Worm (Caenorhabditis elegans): ENCODE data around the gene Y57G11C.499.

The Y57G11C.499 gene

DNA sequence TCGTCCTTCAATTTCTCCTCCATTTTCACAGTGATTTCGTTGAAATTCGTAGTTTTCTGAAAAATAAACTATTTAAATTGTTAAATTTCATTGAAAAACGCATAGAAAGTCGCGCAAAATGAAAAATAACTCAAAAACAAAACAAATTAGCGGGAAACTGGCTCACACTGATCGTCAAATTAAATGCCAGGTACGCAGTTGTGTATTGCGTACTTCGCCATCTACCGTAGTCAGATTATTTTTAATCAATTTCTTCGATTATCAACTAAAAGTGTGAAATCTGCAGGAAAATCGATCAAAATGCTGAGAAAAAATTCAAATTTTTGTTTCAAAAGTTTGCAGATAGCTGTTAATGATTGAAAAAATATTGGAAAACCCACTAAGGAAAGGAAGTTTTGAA is at the start of gene Y57G11C.499:
Gene Y57G11C.499 (minus strand): TSS at position 23 of the 400 bp plus-strand sequence.
- no peak for TF ChIP-seq dao-5 (tag; optimal IDR thresholded peaks at IDR 0.05)
- TF ChIP-seq W03F9.2 (tag; optimal IDR thresholded peaks at IDR 0.05): no peak
- TF ChIP-seq him-1 (tag; optimal IDR thresholded peaks at IDR 0.05): no peak

DNA sequence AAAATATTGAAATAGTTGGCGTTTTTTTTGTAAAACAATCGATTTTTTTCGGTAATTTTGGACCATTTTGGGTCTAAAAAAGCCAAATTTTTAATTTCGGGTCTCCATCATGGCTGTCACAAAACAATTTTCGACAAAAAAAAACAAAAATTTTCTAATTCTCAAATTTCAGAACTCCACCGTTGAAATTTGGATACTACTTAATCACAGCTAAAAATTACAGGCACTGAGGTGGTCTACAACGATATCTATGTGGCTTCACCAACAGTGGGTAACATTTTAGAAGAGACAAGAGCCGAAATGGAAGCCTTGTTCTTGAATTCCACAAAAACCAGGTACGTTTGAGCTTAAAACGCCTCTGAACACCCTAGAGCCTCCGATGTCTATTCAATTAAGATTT is 47.6 kb upstream of the Y57G11C.499 start, which contains the start of gene Y57G11C.1142:
Gene Y57G11C.1142 (plus strand): TSS at position 301 of the 400 bp plus-strand sequence.
- TF ChIP-seq dao-5 (tag; optimal IDR thresholded peaks at IDR 0.05) (no peak), him-1 (tag; optimal IDR thresholded peaks at IDR 0.05) (no peak), W03F9.2 (tag; optimal IDR thresholded peaks at IDR 0.05) (no peak)

DNA sequence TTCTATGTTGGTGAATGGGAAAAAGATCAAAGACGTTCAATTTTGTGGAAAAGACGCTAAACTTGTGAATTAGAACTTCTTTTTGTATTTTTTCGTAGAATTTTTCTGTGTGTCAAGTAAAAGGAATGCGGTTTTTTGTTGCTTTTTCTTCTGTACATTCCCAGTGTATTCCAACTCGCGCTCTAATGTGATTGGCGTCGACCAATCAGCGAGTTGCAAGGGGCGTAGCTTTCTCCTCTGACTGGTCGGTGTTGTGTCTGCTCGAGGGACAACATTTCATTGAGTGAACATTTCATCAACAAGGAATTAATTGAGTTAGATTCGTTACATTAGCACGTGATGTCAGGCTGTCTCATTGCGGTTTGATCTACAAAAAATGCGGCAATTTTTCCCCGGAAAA is 46.2 kb upstream of the Y57G11C.499 start:
- TF ChIP-seq him-1 (tag; optimal IDR thresholded peaks at IDR 0.05) (no peak), dao-5 (tag; optimal IDR thresholded peaks at IDR 0.05) (no peak), W03F9.2 (tag; optimal IDR thresholded peaks at IDR 0.05) (no peak)

DNA sequence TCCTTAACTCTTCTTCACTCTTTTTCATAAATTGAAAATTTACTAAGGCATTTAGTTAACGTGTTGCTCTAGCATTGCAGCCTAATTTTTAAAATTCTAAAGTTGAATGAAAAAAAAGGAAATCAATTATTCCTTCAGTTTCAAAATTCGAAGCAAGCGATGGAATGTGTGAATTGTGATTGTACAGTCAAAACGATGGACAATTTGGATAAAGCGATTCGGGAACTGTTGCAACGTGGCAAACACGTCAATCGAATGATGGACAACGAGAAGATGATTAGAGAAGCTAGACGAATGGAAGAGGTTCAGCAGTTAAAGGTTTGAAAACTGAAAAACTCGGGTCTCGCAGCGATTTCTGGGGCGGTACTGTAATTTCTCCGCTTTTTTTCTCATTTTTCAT is 44.5 kb upstream of the Y57G11C.499 start, which contains the start of gene Y57G11C.14:
Gene Y57G11C.14 (plus strand): TSS at position 126 of the 400 bp plus-strand sequence.
- TF ChIP-seq dao-5 (tag; optimal IDR thresholded peaks at IDR 0.05): no peak
- no peak for TF ChIP-seq W03F9.2 (tag; optimal IDR thresholded peaks at IDR 0.05)
- no peak for TF ChIP-seq him-1 (tag; optimal IDR thresholded peaks at IDR 0.05)

DNA sequence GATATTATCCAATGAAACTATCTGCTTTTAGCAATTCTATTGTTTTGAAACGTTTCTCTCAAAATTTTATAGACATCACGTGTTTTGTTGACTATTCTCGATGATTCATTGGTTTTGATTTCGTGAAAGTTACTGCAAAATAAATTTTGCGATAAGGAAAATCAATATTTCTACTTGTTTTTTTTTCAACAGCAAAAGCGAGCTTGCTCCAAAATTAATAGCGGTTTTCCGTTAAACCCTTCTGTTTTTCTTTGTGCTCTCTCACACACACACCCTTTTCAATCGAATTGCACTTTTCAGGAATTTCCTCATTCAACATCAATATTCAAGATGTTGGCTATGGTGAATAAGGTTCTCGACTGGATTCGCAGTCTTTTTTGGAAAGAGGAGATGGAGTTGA is 43.1 kb upstream of the Y57G11C.499 start, which contains the start of gene arl-8:
Gene arl-8 (plus strand): TSS at position 301 of the 400 bp plus-strand sequence.
- TF ChIP-seq dao-5 (tag; optimal IDR thresholded peaks at IDR 0.05): no peak
- TF ChIP-seq W03F9.2 (tag; optimal IDR thresholded peaks at IDR 0.05): no peak
- no peak for TF ChIP-seq him-1 (tag; optimal IDR thresholded peaks at IDR 0.05)

DNA sequence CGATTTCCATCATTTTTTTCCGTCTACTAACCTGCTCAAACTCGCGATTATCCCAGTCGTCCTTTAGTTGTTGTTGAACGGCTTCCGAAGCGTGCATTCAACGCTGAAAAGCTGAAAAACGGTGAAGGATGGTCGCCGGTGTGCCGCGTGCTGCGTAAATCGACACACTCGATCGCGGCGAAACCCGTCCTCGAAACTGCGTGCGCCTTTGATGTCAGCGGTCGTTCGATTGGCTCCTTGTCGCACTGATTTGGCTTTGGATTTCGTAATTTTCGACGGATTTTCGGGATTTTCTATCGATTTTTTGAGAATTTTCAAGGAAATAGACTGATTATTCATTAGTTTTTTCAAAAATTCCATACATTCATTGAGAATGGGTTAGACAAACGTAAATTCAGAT is 42.6 kb upstream of the Y57G11C.499 start, which contains the start of the genes Y57G11C.1147 and nuo-3:
Gene Y57G11C.1147 (minus strand): TSS at position 161 of the 400 bp plus-strand sequence.
Gene nuo-3 (minus strand): TSS at position 191 of the 400 bp plus-strand sequence.
- TF ChIP-seq W03F9.2 (tag; optimal IDR thresholded peaks at IDR 0.05) (no peak), him-1 (tag; optimal IDR thresholded peaks at IDR 0.05) (no peak), dao-5 (tag; optimal IDR thresholded peaks at IDR 0.05) (no peak)

DNA sequence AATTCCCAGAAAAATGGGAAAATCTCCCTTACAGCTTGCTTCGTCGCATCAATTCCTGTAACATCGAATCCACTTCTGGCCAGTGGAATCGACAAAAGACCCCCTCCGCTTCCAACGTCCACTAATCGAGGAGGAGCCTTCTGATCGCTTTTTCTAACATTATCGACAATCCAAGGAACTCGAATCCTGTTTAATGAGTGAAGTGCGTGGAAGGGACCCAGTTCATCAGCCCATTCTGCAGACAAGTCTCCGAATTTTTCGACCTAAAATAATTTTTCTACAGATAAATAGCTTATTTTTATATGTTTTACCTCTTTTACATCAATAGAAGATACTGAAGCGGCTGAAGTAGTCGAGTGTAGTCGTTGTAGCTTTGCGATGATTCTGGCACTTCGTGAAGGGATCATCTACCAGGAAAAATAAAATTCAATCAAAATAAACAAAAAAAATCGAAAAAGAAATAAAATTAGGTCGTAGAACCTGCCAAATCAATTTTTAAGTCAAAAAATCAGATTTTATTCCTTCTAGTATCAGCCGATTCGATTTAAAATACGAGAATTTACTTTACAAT is 41.3 kb upstream of the Y57G11C.499 start, which contains the start of gene coq-3:
Gene coq-3 (minus strand): TSS at position 407 of the 571 bp plus-strand sequence.
- no peak for TF ChIP-seq him-1 (tag; optimal IDR thresholded peaks at IDR 0.05)

DNA sequence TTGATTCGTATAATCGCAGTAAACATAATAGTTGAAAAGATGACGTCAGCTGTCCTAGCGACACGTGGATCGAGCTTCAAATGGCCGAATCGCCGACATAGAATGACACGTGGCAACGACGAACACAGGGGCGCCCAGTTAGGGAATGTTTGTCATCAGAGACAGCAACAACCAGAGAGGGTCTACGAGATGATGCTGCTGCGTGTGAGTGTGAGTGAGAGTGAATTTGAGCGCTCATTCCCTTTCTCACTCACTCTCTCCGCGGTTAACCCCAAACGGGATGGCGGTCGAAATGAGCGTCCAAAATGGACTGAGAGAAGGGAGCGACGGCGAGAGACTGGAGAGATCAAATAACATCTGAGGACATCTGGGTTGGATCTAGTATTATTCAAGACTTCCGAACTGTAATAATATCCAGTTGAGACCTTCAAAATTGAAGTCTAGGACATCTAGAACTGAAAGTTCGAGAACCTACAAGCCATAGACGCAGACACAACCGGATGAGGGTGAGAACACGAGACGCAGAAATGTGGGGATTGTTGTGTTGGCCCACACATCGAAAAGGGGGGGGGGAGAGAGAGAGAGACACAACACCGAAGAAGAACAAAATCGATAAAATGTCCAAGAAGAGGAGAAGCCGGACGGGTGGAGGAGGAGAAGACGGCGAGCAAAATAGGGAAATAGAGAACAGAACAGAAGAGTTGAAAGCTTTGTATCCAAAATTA is 39.3 kb upstream of the Y57G11C.499 start:
- TF ChIP-seq him-1 (tag; optimal IDR thresholded peaks at IDR 0.05): peak; percentile 26
- TF ChIP-seq W03F9.2 (tag; optimal IDR thresholded peaks at IDR 0.05): no peak

DNA sequence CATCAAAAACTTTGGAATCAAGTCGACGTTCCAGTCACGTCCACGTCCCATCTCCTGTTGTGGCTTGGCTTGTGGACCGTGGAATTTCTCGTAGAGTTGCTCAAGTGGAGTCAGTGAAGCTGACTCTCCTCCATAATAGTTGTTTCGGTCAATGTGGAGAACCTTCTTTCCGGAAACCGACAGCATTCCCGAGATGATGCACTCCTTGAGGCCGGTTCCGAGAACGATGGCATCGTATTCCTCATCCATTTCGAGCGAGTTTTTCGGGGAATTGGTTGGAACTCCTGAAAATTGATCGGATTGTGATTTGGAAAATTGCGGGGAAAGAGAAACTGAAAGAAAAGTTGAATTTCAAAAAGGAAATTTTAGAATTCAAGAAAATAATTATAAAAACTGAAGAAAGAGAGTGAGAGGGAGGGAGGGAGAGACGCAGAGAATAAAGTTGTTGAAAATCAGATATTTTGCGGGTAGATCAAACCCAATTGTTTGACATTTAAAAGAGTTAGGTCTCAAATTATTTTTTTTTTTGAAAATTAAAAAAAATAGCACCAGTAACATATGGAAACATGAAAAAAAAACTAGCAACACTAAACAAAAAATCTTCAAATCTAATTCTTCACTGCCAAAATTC is 38.0 kb upstream of the Y57G11C.499 start, which contains the start of gene gdi-1:
Gene gdi-1 (minus strand): TSS at position 286 of the 631 bp plus-strand sequence.
- no peak for TF ChIP-seq W03F9.2 (tag; optimal IDR thresholded peaks at IDR 0.05)
- TF ChIP-seq dao-5 (tag; optimal IDR thresholded peaks at IDR 0.05): no peak
- TF ChIP-seq him-1 (tag; optimal IDR thresholded peaks at IDR 0.05): no peak

DNA sequence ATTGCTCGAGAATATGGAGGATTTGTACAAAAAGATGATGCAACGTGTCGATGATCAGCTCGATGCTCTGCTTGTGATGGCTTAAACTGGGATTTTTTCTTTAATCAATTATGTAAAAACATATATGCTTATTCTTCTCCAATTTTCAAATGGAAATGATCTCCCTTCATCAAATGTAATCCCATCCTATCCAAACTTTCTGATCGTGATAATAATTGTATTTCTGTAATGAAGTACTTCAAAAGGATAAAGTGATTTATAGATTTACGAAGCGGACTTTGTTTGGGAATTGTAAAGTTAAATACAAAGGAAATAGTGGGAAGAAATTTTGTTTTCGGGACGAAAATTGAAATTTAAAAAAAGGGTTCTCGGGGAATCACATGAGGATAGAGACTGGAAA is 35.8 kb upstream of the Y57G11C.499 start:
- no peak for TF ChIP-seq him-1 (tag; optimal IDR thresholded peaks at IDR 0.05)
- TF ChIP-seq W03F9.2 (tag; optimal IDR thresholded peaks at IDR 0.05): no peak
- TF ChIP-seq dao-5 (tag; optimal IDR thresholded peaks at IDR 0.05): no peak

DNA sequence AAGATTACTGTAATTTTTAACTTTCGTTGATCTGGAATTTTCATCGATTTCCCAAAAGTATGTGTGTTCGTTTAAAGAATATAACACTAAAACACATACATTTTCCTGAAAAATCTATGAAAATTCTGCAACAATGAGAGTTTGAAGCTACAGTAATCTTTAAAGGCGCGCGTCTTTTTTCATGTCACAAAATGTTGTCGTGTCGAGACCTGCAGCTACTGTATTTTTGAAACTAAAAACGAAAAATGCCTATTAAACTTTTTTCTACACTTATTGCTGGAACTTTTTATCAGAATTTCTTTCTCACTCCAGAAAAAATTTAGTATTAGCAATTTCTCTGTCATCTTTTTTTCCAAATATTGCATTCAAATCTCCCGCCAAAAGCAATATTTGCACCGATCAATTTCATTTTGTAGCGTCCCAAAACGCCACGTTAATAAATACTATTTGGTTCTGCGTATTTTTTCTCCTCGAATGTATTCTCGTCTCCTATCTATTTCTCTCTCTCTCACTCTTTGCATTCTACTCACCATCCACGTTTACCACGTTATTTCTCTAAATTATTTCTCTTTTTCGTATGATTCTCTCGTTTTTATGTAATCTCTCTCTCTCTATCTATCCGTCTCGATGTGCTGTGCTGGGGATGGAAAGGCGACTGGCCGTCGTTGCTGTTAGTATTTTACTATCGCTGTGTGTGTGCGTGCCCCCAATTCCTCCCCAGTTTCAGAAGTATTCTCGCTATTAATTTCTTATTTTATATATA is 31.8 kb upstream of the Y57G11C.499 start, which contains the start of gene melo-1:
Gene melo-1 (plus strand): TSS at position 658 of the 763 bp plus-strand sequence.
- TF ChIP-seq him-1 (tag; optimal IDR thresholded peaks at IDR 0.05): peak; percentile 44
- TF ChIP-seq dao-5 (tag; optimal IDR thresholded peaks at IDR 0.05): no peak

DNA sequence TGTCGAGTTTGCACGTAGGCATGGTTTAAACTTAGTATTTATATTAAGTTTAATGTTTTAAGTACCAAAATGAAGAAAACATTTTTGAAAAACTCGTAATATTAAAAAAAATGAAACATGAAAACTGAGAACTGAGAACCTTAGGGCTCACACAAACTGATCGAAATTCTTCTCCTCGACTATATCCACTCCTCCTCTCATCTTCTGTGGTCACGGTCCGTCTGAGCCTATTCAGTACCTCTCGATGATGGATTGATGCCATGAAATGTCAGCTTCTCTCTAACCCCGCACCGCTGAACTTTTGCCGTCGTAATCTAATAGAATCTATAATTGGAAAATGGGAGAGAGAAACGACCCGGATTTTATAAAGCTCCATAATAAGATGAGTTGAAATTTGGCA is 29.7 kb upstream of the Y57G11C.499 start, which contains the start of gene nlp-56:
Gene nlp-56 (minus strand): TSS at position 257 of the 400 bp plus-strand sequence.
- TF ChIP-seq W03F9.2 (tag; optimal IDR thresholded peaks at IDR 0.05) (no peak), dao-5 (tag; optimal IDR thresholded peaks at IDR 0.05) (no peak), him-1 (tag; optimal IDR thresholded peaks at IDR 0.05) (no peak)

DNA sequence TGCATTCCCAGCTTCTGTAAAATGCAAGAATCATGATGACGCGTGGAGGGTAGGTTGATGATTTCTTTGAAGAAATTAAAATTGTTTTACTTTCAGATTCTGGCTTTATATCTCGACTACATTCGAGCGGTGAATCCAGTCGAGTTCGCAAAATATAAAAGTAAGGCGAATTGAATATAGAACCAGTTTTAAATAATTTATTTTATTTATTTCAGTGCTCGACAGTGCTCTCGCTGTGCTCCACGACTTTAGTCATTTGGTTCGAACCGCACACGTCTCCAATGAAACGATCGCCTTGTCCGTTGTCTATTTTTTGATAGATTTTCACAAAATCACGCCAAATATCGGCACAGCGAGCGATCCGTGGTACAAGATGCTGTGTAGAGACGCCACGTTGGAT is 27.5 kb upstream of the Y57G11C.499 start, which contains the start of gene Y57G11C.1130:
Gene Y57G11C.1130 (plus strand): TSS at position 301 of the 400 bp plus-strand sequence.
- TF ChIP-seq W03F9.2 (tag; optimal IDR thresholded peaks at IDR 0.05): no peak
- TF ChIP-seq him-1 (tag; optimal IDR thresholded peaks at IDR 0.05): no peak
- no peak for TF ChIP-seq dao-5 (tag; optimal IDR thresholded peaks at IDR 0.05)

Data from whole organism, L4/young adult.